Fruit fly (Drosophila melanogaster) Kc167 (cell line): ENCODE measurements around the gene Idgf4.

Experiments
- Sin3A ChIP-seq: fragments of >200 bp; optimal IDR thresholded peaks from 2 replicates; lab custom pipeline; 2018; ENCODE audit warnings: missing external identifiers
- h ChIP-seq: fragments of >200 bp; optimal IDR thresholded peaks from 3 replicates; lab custom pipeline; 2018; ENCODE audit warnings: missing external identifiers
- insv ChIP-seq: fragments of >200 bp; optimal IDR thresholded peaks from 3 replicates; lab custom pipeline; 2018; ENCODE audit warnings: missing external identifiers
- psq ChIP-seq: fragments of >200 bp; optimal IDR thresholded peaks from 2 replicates; lab custom pipeline; 2017; ENCODE audit warnings: missing external identifiers
- ttk ChIP-seq: sonication (Bioruptor generic); optimal IDR thresholded peaks from 2 replicates; lab custom pipeline; 2017; ENCODE audit warnings: missing external identifiers

dm6 chrX:9885363-9885762 lies 45.4 kb downstream of the Idgf4 start:
- TF ChIP-seq insv (lab: Kevin White, UChicago) (no peak), ttk (lab: Kevin White, UChicago) (no peak), psq (lab: Kevin White, UChicago) (no peak), h (no peak), Sin3A (lab: Kevin White, UChicago) (no peak)
